Worm (Caenorhabditis elegans): Measurements from ENCODE around the gene T22B2.2.

DNA sequence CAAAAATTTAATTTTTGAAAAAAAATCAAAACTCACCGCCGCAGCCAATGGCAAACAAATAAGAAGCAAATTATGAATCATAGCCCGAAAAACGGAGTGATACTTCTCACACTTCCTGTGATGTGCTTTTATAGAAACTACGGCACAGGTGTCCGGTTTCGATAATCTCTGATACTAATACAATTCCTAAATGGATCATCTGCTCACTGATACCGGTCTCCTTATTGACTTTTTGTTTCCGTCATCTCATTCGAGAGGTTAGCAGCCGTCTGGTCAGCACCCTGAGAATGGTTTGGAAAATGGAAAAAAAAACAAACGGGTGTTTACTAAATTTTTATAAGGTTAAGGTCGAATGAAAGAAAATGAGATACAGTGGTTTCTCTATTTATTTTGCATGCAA, 4.5 kb upstream of the T22B2.2 start, which contains the start of gene idpp-9:
- no peak for TF ChIP-seq tbx-2 (tag; optimal IDR thresholded peaks at IDR 0.05)
- TF ChIP-seq nhr-77 (tag; optimal IDR thresholded peaks at IDR 0.05), result no peak
- TF ChIP-seq jun-1 (tag; optimal IDR thresholded peaks at IDR 0.05), result no peak
- TF ChIP-seq elt-1 (tag; optimal IDR thresholded peaks at IDR 0.05), result no peak
- no peak for TF ChIP-seq ceh-28 (tag; optimal IDR thresholded peaks at IDR 0.05)
- no peak for TF ChIP-seq ztf-11 (tag; optimal IDR thresholded peaks at IDR 0.05)
- no peak for TF ChIP-seq nhr-28 (tag; optimal IDR thresholded peaks at IDR 0.05)
- TF ChIP-seq ceh-82 (tag; optimal IDR thresholded peaks at IDR 0.05), result no peak
- no peak for TF ChIP-seq skn-1 (tag; optimal IDR thresholded peaks at IDR 0.05)
- TF ChIP-seq fos-1 (tag; optimal IDR thresholded peaks at IDR 0.05), result no peak
- no peak for TF ChIP-seq pqm-1 (tag; optimal IDR thresholded peaks at IDR 0.05)
